Worm (Caenorhabditis elegans): Measurements from ENCODE around the gene K10F12.7.

DNA sequence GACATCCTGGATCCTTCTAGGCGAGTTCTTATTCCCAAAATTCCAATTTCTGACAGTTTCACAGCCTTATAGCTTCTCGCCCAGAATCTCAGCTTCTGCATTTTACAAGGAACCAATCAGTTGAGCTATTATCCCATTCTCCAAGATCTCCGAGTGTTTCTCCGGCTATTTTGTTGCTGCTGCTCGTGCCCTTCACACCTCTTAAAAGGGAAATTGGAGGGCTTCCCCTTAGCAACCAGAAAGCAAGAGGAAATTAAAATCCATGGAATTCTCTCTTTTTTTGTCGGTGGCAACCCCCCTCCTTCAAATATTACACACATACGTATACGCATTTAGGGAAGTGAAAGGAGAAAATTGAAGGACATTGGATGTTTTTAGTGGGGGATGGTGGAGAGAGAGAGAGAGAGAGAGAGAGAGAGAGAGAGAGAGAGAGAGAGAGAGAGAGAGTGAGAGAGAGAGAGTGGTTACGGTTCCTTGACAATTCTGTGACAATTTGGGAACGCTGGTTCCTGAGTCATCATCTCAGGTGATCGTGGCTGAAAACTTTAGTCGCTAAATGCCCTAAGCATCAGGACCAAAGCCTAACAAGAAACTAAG, 30.4 kb downstream of the K10F12.7 start:
- TF ChIP-seq jun-1 (tag; optimal IDR thresholded peaks at IDR 0.05) (no peak), nhr-11 (tag; optimal IDR thresholded peaks at IDR 0.05) (no peak), mdl-1 (tag; optimal IDR thresholded peaks at IDR 0.05) (no peak), hpl-2 (GFP tag; optimal IDR thresholded peaks at IDR 0.05) (no peak), unc-62 (GFP tag; optimal IDR thresholded peaks at IDR 0.05) (no peak), irx-1 (tag; optimal IDR thresholded peaks at IDR 0.05) (no peak), nhr-76 (tag; optimal IDR thresholded peaks at IDR 0.05) (no peak), nhr-237 (tag; optimal IDR thresholded peaks at IDR 0.05) (no peak), tbx-2 (tag; optimal IDR thresholded peaks at IDR 0.05) (no peak), nhr-77 (tag; optimal IDR thresholded peaks at IDR 0.05) (no peak)

All from whole organism, L1 larva.